Worm (Caenorhabditis elegans) whole organism, midembryonic: ENCODE results near the gene nhr-54.

ENCODE experiments used
- T22C8.4 ChIP-seq: fragments of 200-800 bp; sonication (Bioruptor generic); IDR thresholded peaks from 2 replicates; pipeline ENCODE4 v1.3.6; 2022; ENCODE audit warnings: missing genetic modification characterization, missing compliant biosample characterization
- cog-1 ChIP-seq: sonication (generic microtip); optimal IDR thresholded peaks from 2 replicates; lab custom pipeline; 2016; ENCODE audit warnings: missing genetic modification characterization, missing compliant biosample characterization
- flt-1 ChIP-seq: fragments of 200-800 bp; sonication (Bioruptor generic); IDR thresholded peaks from 2 replicates; pipeline ENCODE4 v1.3.6; 2022; ENCODE audit warnings: missing genetic modification characterization, missing compliant biosample characterization
- klf-2 ChIP-seq: fragments of 200-800 bp; sonication (Bioruptor generic); conservative IDR thresholded peaks from 2 replicates; pipeline ENCODE4 v1.3.6; 2022; ENCODE audit warnings: missing genetic modification reagents, missing genetic modification characterization, missing compliant biosample characterization
- tab-1 ChIP-seq: fragments of 200-800 bp; sonication (Bioruptor generic); IDR thresholded peaks from 2 replicates; pipeline ENCODE4 v1.3.6; 2022; ENCODE audit warnings: missing genetic modification characterization, missing compliant biosample characterization
- ztf-23 ChIP-seq: fragments of 200-800 bp; sonication (Bioruptor generic); IDR thresholded peaks from 2 replicates; pipeline ENCODE4 v1.3.6; 2022; ENCODE audit warnings: missing genetic modification reagents, missing genetic modification characterization, missing compliant biosample characterization
- ztf-29 ChIP-seq: fragments of 200-800 bp; sonication (Bioruptor generic); IDR thresholded peaks from 2 replicates; pipeline ENCODE4 v1.3.6; 2022; ENCODE audit warnings: missing genetic modification reagents, missing genetic modification characterization, missing compliant biosample characterization

- TF ChIP-seq T22C8.4 = no peak
- TF ChIP-seq klf-2 = no peak
- no peak for TF ChIP-seq tab-1 (GFP tag; lab: Robert Waterston, UW)
- TF ChIP-seq ztf-29 = no peak
- no peak for TF ChIP-seq ztf-23
- no peak for TF ChIP-seq flt-1
- no peak for TF ChIP-seq cog-1 (tag; lab: Kevin White, UChicago)
These were observed 8.2 kb downstream of the nhr-54 start, which contains the start of gene srh-136 for ce11 chrV:16497504-16497903.
